Worm (Caenorhabditis elegans) whole organism, L4 larva: Measurements from ENCODE around the gene ubc-13.
"Not testable (repeated sequence)": the region's sequence is repeated elsewhere in the genome, so short reads cannot be mapped to it uniquely, and the experiment has no call there.

Experiments
- Y48G9A.11 ChIP-seq: fragments of 200-800 bp; sonication (Bioruptor generic); IDR thresholded peaks from 2 replicates; pipeline ENCODE4 v1.3.6; 2022; ENCODE audit warnings: missing genetic modification reagents, missing genetic modification characterization, missing compliant biosample characterization
- aha-1 ChIP-seq: fragments of 150-350 bp; peaks from one replicate; lab custom pipeline; 2014; ENCODE audit warnings: missing biosample characterization, missing genetic modification characterization
- ceh-32 ChIP-seq: sonication (generic microtip); optimal IDR thresholded peaks from 2 replicates; lab custom pipeline; 2016; ENCODE audit warnings: mild to moderate bottlenecking, missing genetic modification characterization, missing compliant biosample characterization; ENCODE audit not compliant: poor library complexity
- ces-1 ChIP-seq: fragments of 150-350 bp; sonication (generic microtip); optimal IDR thresholded peaks from 4 replicates; lab custom pipeline; 2014; ENCODE audit warnings: missing biosample characterization, missing genetic modification reagents, missing genetic modification characterization
- daf-12 ChIP-seq: fragments of 150-350 bp; optimal IDR thresholded peaks from 2 replicates; lab custom pipeline; 2014; ENCODE audit warnings: missing biosample characterization, missing genetic modification reagents, missing genetic modification characterization
- dmd-8 ChIP-seq: fragments of 200-800 bp; sonication (Bioruptor generic); IDR thresholded peaks from 2 replicates; pipeline ENCODE4 v1.3.6; 2022; ENCODE audit warnings: missing genetic modification characterization, missing compliant biosample characterization
- dpl-1 ChIP-seq: fragments of 150-350 bp; optimal IDR thresholded peaks from 2 replicates; lab custom pipeline; 2014; ENCODE audit warnings: missing biosample characterization, missing genetic modification reagents, missing genetic modification characterization
- hlh-30 ChIP-seq: sonication (generic microtip); optimal IDR thresholded peaks from 2 replicates; lab custom pipeline; 2017; ENCODE audit warnings: antibody characterized with exemption, mild to moderate bottlenecking, missing genetic modification characterization, missing compliant biosample characterization; ENCODE audit not compliant: insufficient read depth
- hmg-1.1 ChIP-seq: fragments of 200-800 bp; sonication (Bioruptor generic); IDR thresholded peaks from 2 replicates; pipeline ENCODE4 v1.3.6; 2022; ENCODE audit warnings: missing genetic modification reagents, missing genetic modification characterization, missing compliant biosample characterization
- lin-15B ChIP-seq: fragments of 150-350 bp; sonication (generic microtip); optimal IDR thresholded peaks from 3 replicates; lab custom pipeline; 2014; ENCODE audit warnings: missing biosample characterization, missing genetic modification characterization
- lin-38 ChIP-seq: fragments of 200-800 bp; sonication (Bioruptor generic); IDR thresholded peaks from 2 replicates; pipeline ENCODE4 v1.3.6; 2022; ENCODE audit warnings: missing genetic modification reagents, missing genetic modification characterization, missing compliant biosample characterization
- lsy-2 ChIP-seq, 2 experiments: fragments of 150-350 bp in 1 of 2; sonication (generic microtip) in 1 of 2; optimal IDR thresholded peaks; 2 replicates each; lab custom pipeline; 2014 to 2017; ENCODE audit warnings: missing biosample characterization in 2 of 2, missing genetic modification characterization in 2 of 2
- madf-5 ChIP-seq, 2 experiments: fragments of 200-800 bp; sonication (Bioruptor generic); IDR thresholded peaks; 2 replicates each; pipeline ENCODE4 v1.3.6; 2022; ENCODE audit warnings: missing compliant biosample characterization in 2 of 2, missing genetic modification characterization in 2 of 2
- mdt-29 ChIP-seq: fragments of 200-800 bp; sonication (Bioruptor generic); IDR thresholded peaks from 2 replicates; pipeline ENCODE4 v1.3.6; 2022; ENCODE audit warnings: missing genetic modification reagents, missing genetic modification characterization, missing compliant biosample characterization
- nhr-102 ChIP-seq: sonication (generic microtip); optimal IDR thresholded peaks from 2 replicates; lab custom pipeline; 2016; ENCODE audit warnings: mild to moderate bottlenecking, missing genetic modification characterization, moderate library complexity, missing compliant biosample characterization
- nhr-28 ChIP-seq: fragments of 150-350 bp; optimal IDR thresholded peaks from 2 replicates; lab custom pipeline; 2014; ENCODE audit warnings: missing biosample characterization, missing genetic modification characterization
- nhr-42 ChIP-seq: fragments of 200-800 bp; sonication (Bioruptor generic); IDR thresholded peaks from 2 replicates; pipeline ENCODE4 v1.3.6; 2022; ENCODE audit warnings: missing genetic modification characterization, missing compliant biosample characterization
- nhr-48 ChIP-seq: sonication (generic microtip); optimal IDR thresholded peaks from 2 replicates; lab custom pipeline; 2016; ENCODE audit warnings: mild to moderate bottlenecking, missing genetic modification characterization, missing compliant biosample characterization
- nhr-76 ChIP-seq: fragments of 150-350 bp; optimal IDR thresholded peaks from 2 replicates; lab custom pipeline; 2014; ENCODE audit warnings: missing biosample characterization, missing genetic modification characterization
- pha-4 ChIP-seq, 2 experiments: fragments of 150-350 bp in 1 of 2; fragments of 200-800 bp in 1 of 2; sonication (Bioruptor generic) in 1 of 2; IDR thresholded peaks in 1 of 2; optimal IDR thresholded peaks in 1 of 2; 2 replicates each; pipeline versions ENCODE4 v1.3.6 to Lab custom; 2014 to 2022; ENCODE audit warnings: missing genetic modification characterization in 2 of 2, missing genetic modification reagents in 2 of 2, missing biosample characterization in 1 of 2, missing compliant biosample characterization in 1 of 2
- vab-7 ChIP-seq: fragments of 200-800 bp; sonication (Bioruptor generic); IDR thresholded peaks from 2 replicates; pipeline ENCODE4 v1.3.6; 2022; ENCODE audit warnings: missing genetic modification reagents, missing genetic modification characterization, missing compliant biosample characterization
- zfp-2 ChIP-seq: sonication (generic microtip); optimal IDR thresholded peaks from 2 replicates; lab custom pipeline; 2016; ENCODE audit warnings: mild to moderate bottlenecking, missing genetic modification characterization, missing compliant biosample characterization
- zfp-3 ChIP-seq: fragments of 200-800 bp; sonication (Bioruptor generic); conservative IDR thresholded peaks from 2 replicates; pipeline ENCODE4 v1.3.6; 2022; ENCODE audit warnings: missing genetic modification reagents, missing genetic modification characterization, missing compliant biosample characterization
- zip-11 ChIP-seq: fragments of 200-800 bp; sonication (Bioruptor generic); IDR thresholded peaks from 2 replicates; pipeline ENCODE4 v1.3.6; 2022; ENCODE audit warnings: missing genetic modification characterization, missing compliant biosample characterization
- ztf-7 ChIP-seq: fragments of 150-350 bp; optimal IDR thresholded peaks from 2 replicates; lab custom pipeline; 2014; ENCODE audit warnings: missing biosample characterization, missing genetic modification characterization

The ubc-13 gene

DNA sequence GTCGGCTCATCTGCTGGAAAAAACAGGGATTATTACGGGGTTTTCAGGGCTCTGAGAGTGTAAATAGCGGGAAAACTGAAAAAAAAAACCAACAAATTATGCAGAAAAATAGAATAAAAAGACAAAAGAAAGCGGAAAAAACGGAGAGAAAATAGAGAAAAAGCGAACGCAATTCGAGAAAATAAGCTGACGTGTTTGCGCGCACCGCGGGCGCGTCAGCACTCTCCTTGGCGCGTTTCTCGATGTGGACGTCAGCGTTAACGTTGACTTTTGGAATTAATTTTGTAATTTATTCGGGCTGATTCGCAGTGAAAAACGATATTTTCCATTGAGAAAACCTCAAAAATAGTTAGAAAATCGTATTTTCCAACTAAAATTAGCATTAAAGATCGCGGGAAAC, 2.9 kb upstream of the ubc-13 start, which contains the start of gene manf-1 (continued):
- TF ChIP-seq hlh-30 (tag; lab: Kevin White, UChicago): peak; percentile 36
- TF ChIP-seq zfp-3: no peak
- peak; percentile 13 for TF ChIP-seq nhr-102 (tag; lab: Kevin White, UChicago)
- TF ChIP-seq zfp-2 (tag; lab: Kevin White, UChicago): no peak
- TF ChIP-seq ztf-7: peak; percentile 56

DNA sequence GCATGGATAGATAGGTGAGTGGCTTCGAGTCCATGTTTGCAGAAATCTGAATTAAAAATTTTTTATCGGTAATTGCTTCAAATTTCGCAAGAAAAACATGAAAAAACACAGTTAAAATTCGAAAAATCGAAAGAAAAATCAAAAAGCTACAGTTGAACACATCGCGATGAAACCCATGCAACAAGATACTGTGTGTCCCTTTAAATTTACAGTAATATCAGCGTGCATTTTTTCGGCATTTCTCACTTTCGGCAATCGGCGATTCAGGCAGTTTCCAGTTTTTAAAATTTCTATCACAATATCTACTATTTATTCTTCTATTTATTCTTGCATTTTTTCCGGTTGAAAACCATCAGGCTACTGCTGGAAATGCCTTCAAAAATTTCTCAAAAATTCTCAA, 3.3 kb downstream of the ubc-13 start, which contains the start of gene fbxc-45:
TSS of gene fbxc-45 (minus strand) at position 48 of the 400 bp plus-strand sequence.
- TF ChIP-seq nhr-76 (tag; lab: Kevin White, UChicago) (no peak), lsy-2 (tag; optimal IDR thresholded peaks at IDR 0.05; lab: Kevin White, UChicago) (peak in 1 of 2 experiments; percentile 11)

DNA sequence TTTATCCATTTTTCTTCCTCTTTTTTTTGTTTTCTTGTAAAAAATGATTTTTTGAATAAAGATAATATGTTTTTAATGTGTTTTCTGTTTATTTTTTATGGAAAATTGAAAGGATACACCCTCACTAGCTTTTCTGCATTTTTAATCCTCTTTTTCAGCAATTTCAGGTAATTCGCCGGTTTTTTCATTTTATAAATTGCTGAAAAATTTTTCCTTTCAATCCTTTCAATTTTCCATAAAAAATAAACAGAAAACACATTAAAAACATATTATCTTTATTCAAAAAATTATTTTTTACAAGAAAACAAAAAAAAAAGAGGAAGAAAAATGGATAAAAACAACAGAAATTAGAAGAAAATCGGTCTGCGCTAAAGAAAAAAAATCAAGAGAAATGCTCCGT, 7.8 kb downstream of the ubc-13 start, which contains the start of gene Y54G2A.50:
TSS of gene Y54G2A.50 (plus strand) at position 301 of the 400 bp plus-strand sequence.
- not testable (repeated sequence) for TF ChIP-seq daf-12 (tag; lab: Kevin White, UChicago); ces-1 (GFP tag; lab: Kevin White, UChicago); nhr-42

DNA sequence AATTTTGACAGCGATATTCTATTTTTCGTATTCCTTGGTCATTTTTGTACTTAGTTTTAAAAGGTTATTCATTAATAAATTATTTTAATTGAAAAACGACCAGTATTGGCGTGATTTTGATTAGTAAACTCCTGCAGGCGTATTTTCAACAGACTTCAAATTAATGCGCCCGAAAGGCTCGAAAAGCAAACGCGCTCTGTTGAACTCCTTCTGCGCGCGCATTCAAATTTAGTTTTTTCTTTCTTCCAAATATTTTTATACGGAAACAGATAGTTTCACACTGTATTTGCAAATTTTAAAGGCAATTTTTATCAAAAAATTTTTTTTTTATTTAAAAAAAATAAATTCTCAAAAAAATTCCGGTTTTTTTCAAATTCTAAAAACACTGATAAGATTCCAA, 9.4 kb downstream of the ubc-13 start:
- TF ChIP-seq lin-38 (GFP tag; lab: Robert Waterston, UW) (peak; percentile 59), pha-4 (GFP tag; IDR thresholded peaks at IDR 0.05; lab: Robert Waterston, UW) (no peak), pha-4 (tag; optimal IDR thresholded peaks at IDR 0.05; lab: Kevin White, UChicago) (no peak)

DNA sequence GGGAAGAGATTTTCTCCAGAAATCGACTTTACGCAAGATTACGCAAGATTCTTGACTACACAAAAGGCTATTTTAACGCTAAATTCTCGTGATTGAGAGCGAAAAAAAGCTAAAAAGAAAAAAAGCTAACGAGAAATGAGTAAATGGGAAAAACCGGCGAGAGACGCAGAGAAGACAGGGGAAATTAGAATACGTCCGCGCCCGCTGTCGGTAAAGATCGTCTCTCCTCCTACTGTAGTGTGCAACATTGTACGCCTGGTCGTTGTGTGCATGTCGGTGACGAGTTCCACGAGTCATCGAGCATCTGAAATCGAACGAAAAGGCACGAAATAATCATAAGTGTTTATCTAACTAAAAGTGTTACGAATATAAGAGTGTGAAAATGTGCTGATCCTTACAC, 10.9 kb downstream of the ubc-13 start:
- TF ChIP-seq nhr-48 (tag; lab: Kevin White, UChicago) (no peak), lin-15B (tag; lab: Kevin White, UChicago) (no peak), lin-38 (GFP tag; lab: Robert Waterston, UW) (peak; percentile 57), zip-11 (no peak), mdt-29 (GFP tag; lab: Robert Waterston, UW) (0 out of 2 replicates have a peak, but pooled peaks have one; percentile 16), Y48G9A.11 (GFP tag; lab: Robert Waterston, UW) (peak; percentile 18; the same call in 1 of the 2 replicates), dmd-8 (GFP tag; lab: Robert Waterston, UW) (no peak), madf-5 (GFP tag; IDR thresholded peaks at IDR 0.05; lab: Robert Waterston, UW) (no peak), nhr-28 (tag; lab: Kevin White, UChicago) (no peak), vab-7 (GFP tag; lab: Robert Waterston, UW) (no peak)

DNA sequence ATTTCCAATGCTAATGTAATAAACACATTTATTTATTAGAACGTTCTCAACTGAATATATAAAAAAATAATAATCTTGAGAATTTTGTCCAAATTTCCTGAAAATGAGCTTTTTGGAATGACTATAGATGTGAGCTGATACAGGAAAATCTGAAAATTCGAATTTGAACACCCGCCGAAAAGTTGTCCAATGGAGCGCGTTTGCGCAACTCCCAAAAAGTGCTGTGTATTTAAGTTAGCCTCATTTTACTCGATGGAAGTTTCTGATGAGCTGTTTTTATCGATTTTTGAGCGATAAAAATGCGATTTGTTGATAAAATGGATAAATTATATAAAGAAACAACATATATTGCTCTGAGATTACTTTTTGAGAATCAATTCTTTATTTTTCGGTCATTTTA, 23.5 kb downstream of the ubc-13 start:
- TF ChIP-seq dpl-1 (peak; percentile 5), lin-38 (GFP tag; lab: Robert Waterston, UW) (peak; percentile 92), hmg-1.1 (GFP tag; lab: Robert Waterston, UW) (0 out of 2 replicates have a peak, but pooled peaks have one; percentile 20)

DNA sequence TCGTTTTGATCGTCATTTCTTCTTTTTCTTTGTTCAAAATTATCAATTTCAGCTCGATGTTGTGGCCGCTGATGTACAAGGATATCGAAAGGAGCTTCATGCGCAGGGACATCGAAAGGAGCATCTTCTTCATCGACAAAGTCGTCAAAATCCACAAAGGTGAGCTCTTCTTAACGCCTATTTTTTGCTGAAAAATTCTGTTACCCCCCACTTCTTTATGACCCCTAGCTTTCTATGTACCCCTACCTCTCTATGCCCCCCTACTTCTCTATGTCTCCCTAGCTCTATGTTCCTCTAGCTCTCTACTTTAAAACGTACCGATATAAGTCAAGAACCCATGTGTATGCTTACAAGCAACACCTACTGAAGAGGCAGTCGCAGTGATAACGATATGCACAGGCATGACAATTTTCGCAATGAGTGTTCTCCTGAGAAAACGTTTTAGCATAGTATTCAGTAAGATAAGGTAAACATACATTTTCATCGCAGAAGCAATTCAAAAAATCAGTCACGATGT, 27.8 kb downstream of the ubc-13 start, which contains the start of gene Y54G2A.36:
TSS of gene Y54G2A.36 (plus strand) at position 51 of the 517 bp plus-strand sequence.
- TF ChIP-seq ceh-32 (tag; lab: Kevin White, UChicago): no peak
- peak; percentile 51 for TF ChIP-seq aha-1 (tag; lab: Kevin White, UChicago)
- 0 out of 4 replicates have a peak, but pooled peaks of 1 of the 2 experiments have one; percentile 19 for TF ChIP-seq madf-5 (GFP tag; IDR thresholded peaks at IDR 0.05; lab: Robert Waterston, UW)
- TF ChIP-seq nhr-42: no peak
